Fruit fly (Drosophila melanogaster) whole organism, prepupa: ENCODE data around the gene CG10226.
A peak's percentile ranks its signal among the peaks of the same experiment; 100 is the strongest.

Experiments
- Blimp-1 ChIP-seq: fragments of 200-800 bp; sonication (Bioruptor generic); optimal IDR thresholded peaks from 3 replicates; lab custom pipeline; 2017; ENCODE audit warnings: missing biosample characterization, missing genetic modification characterization, mild to moderate bottlenecking, moderate library complexity, missing genetic modification reagents
- CG10631 ChIP-seq: fragments of 200-800 bp; sonication (Bioruptor generic); optimal IDR thresholded peaks from 2 replicates; lab custom pipeline; 2016; ENCODE audit warnings: missing biosample characterization, missing genetic modification characterization
- CG10669 ChIP-seq: fragments of 200-800 bp; sonication (Bioruptor generic); optimal IDR thresholded peaks from 3 replicates; lab custom pipeline; 2018; ENCODE audit warnings: missing biosample characterization, mild to moderate bottlenecking, missing genetic modification characterization, moderate library complexity
- CG11762 ChIP-seq: fragments of 200-800 bp; sonication (Bioruptor generic); optimal IDR thresholded peaks from 3 replicates; lab custom pipeline; 2016; ENCODE audit warnings: missing biosample characterization, missing genetic modification characterization; ENCODE audit not compliant: insufficient read depth
- CG15336 ChIP-seq: fragments of 200-800 bp; sonication (Bioruptor generic); IDR thresholded peaks from 2 replicates; pipeline ENCODE4 v1.3.6; 2022; ENCODE audit warnings: missing biosample characterization, missing genetic modification characterization
- CG16779 ChIP-seq: fragments of 200-800 bp; sonication (Bioruptor generic); optimal IDR thresholded peaks from 3 replicates; lab custom pipeline; 2017; ENCODE audit warnings: missing biosample characterization, mild to moderate bottlenecking, missing genetic modification characterization
- CG3032 ChIP-seq: fragments of 200-800 bp; optimal IDR thresholded peaks from 2 replicates; lab custom pipeline; 2019; ENCODE audit warnings: missing biosample characterization, mild to moderate bottlenecking, missing genetic modification characterization, moderate library complexity
- CG31627 ChIP-seq: fragments of 200-800 bp; sonication (Bioruptor generic); optimal IDR thresholded peaks from 3 replicates; lab custom pipeline; 2016; ENCODE audit warnings: missing biosample characterization, missing genetic modification characterization
- CG32006 ChIP-seq: fragments of 200-800 bp; sonication (Bioruptor generic); optimal IDR thresholded peaks from 3 replicates; lab custom pipeline; 2017; ENCODE audit warnings: missing biosample characterization, mild to moderate bottlenecking, missing genetic modification characterization
- CG34406 ChIP-seq: fragments of 200-800 bp; sonication (Bioruptor generic); optimal IDR thresholded peaks from 3 replicates; lab custom pipeline; 2016; ENCODE audit warnings: missing biosample characterization, missing genetic modification characterization
- CG3919 ChIP-seq: fragments of 200-800 bp; sonication (Bioruptor generic); optimal IDR thresholded peaks from 3 replicates; lab custom pipeline; 2016; ENCODE audit warnings: missing biosample characterization, missing genetic modification characterization
- CG4318 ChIP-seq: fragments of 200-800 bp; sonication (Bioruptor generic); optimal IDR thresholded peaks from 3 replicates; lab custom pipeline; 2017; ENCODE audit warnings: missing biosample characterization, mild to moderate bottlenecking, missing genetic modification characterization
- CG6792 ChIP-seq: fragments of 200-800 bp; sonication (Bioruptor generic); optimal IDR thresholded peaks from 3 replicates; lab custom pipeline; 2016; ENCODE audit warnings: missing biosample characterization, missing genetic modification characterization
- CG6808 ChIP-seq: fragments of 200-800 bp; sonication (Bioruptor generic); optimal IDR thresholded peaks from 3 replicates; lab custom pipeline; 2017; ENCODE audit warnings: missing biosample characterization, missing genetic modification characterization, mild to moderate bottlenecking, moderate library complexity, missing genetic modification reagents
- CG6854 ChIP-seq: fragments of 200-800 bp; sonication (Bioruptor generic); optimal IDR thresholded peaks from 2 replicates; lab custom pipeline; 2017; ENCODE audit warnings: missing biosample characterization, mild to moderate bottlenecking, missing genetic modification characterization
- CG7368 ChIP-seq: fragments of 200-800 bp; sonication (Bioruptor generic); optimal IDR thresholded peaks from 3 replicates; lab custom pipeline; 2016; ENCODE audit warnings: missing biosample characterization, missing genetic modification characterization
- CG8119 ChIP-seq: fragments of 200-800 bp; sonication (Bioruptor generic); IDR thresholded peaks from 3 replicates; pipeline ENCODE4 v1.3.6; 2022; ENCODE audit warnings: missing biosample characterization, missing genetic modification characterization
- Eip75B ChIP-seq: fragments of 200-800 bp; sonication (Bioruptor generic); optimal IDR thresholded peaks from 3 replicates; lab custom pipeline; 2016; ENCODE audit warnings: missing biosample characterization, missing genetic modification characterization
- Ets21C ChIP-seq: fragments of 200-800 bp; sonication (Bioruptor generic); optimal IDR thresholded peaks from 3 replicates; lab custom pipeline; 2016; ENCODE audit warnings: missing biosample characterization, missing genetic modification characterization
- Ets96B ChIP-seq: fragments of 200-800 bp; optimal IDR thresholded peaks from 2 replicates; lab custom pipeline; 2019; ENCODE audit warnings: missing biosample characterization, mild to moderate bottlenecking, missing genetic modification characterization, moderate library complexity
- Gug ChIP-seq: fragments of 200-800 bp; sonication (Bioruptor generic); IDR thresholded peaks from 2 replicates; pipeline ENCODE4 v1.3.6; 2022; ENCODE audit warnings: missing biosample characterization, missing genetic modification characterization
- Hr39 ChIP-seq: fragments of 200-800 bp; sonication (Bioruptor generic); optimal IDR thresholded peaks from 2 replicates; lab custom pipeline; 2016; ENCODE audit warnings: missing biosample characterization, missing genetic modification characterization
- Lpt ChIP-seq: fragments of 200-800 bp; sonication (Bioruptor generic); optimal IDR thresholded peaks from 3 replicates; lab custom pipeline; 2016; ENCODE audit warnings: missing biosample characterization, missing genetic modification characterization
- Smox ChIP-seq: fragments of 200-800 bp; sonication (Bioruptor generic); optimal IDR thresholded peaks from 3 replicates; lab custom pipeline; 2016; ENCODE audit warnings: missing biosample characterization, missing genetic modification characterization
- Sox14 ChIP-seq: fragments of 200-800 bp; sonication (Bioruptor generic); optimal IDR thresholded peaks from 3 replicates; lab custom pipeline; 2016; ENCODE audit warnings: missing biosample characterization, missing genetic modification characterization
- Sox15 ChIP-seq: fragments of 200-800 bp; sonication (Bioruptor generic); optimal IDR thresholded peaks from 3 replicates; lab custom pipeline; 2016; ENCODE audit warnings: missing biosample characterization, missing genetic modification characterization
- achi ChIP-seq: fragments of 200-800 bp; sonication (Bioruptor generic); optimal IDR thresholded peaks from 3 replicates; lab custom pipeline; 2016; ENCODE audit warnings: missing biosample characterization, missing genetic modification characterization
- acj6 ChIP-seq: fragments of 200-800 bp; sonication (Bioruptor generic); optimal IDR thresholded peaks from 3 replicates; lab custom pipeline; 2016; ENCODE audit warnings: missing biosample characterization, missing genetic modification characterization
- fd59A ChIP-seq: fragments of 200-800 bp; sonication (Bioruptor generic); optimal IDR thresholded peaks from 2 replicates; lab custom pipeline; 2017; ENCODE audit warnings: missing biosample characterization, mild to moderate bottlenecking, missing genetic modification characterization, missing genetic modification reagents
- fd85E ChIP-seq: fragments of 200-800 bp; sonication (Bioruptor generic); optimal IDR thresholded peaks from 3 replicates; lab custom pipeline; 2016; ENCODE audit warnings: missing biosample characterization, missing genetic modification characterization
- fkh ChIP-seq: fragments of 200-800 bp; sonication (Bioruptor generic); optimal IDR thresholded peaks from 3 replicates; lab custom pipeline; 2017; ENCODE audit warnings: missing biosample characterization, mild to moderate bottlenecking, missing genetic modification characterization, moderate library complexity
- lz ChIP-seq: fragments of 200-800 bp; sonication (Bioruptor generic); optimal IDR thresholded peaks from 3 replicates; lab custom pipeline; 2016; ENCODE audit warnings: missing biosample characterization, missing genetic modification characterization
- pdm3 ChIP-seq: fragments of 200-800 bp; sonication (Bioruptor generic); optimal IDR thresholded peaks from 3 replicates; lab custom pipeline; 2016; ENCODE audit warnings: missing biosample characterization, missing genetic modification characterization
- ss ChIP-seq, 2 experiments: fragments of 200-800 bp; sonication (Bioruptor generic); optimal IDR thresholded peaks; 2 replicates in 1 of 2; 3 replicates in 1 of 2; lab custom pipeline; 2017 to 2018; ENCODE audit warnings: mild to moderate bottlenecking in 2 of 2, missing biosample characterization in 2 of 2, missing genetic modification characterization in 2 of 2, moderate library complexity in 1 of 2
- svp ChIP-seq: fragments of 200-800 bp; sonication (Bioruptor generic); peaks from one replicate; lab custom pipeline; 2016; ENCODE audit warnings: missing biosample characterization, missing genetic modification characterization
- vri ChIP-seq: fragments of 200-800 bp; sonication (Bioruptor generic); optimal IDR thresholded peaks from 3 replicates; lab custom pipeline; 2016; ENCODE audit warnings: missing biosample characterization, mild to moderate bottlenecking, missing genetic modification characterization

Gene CG10226

dm6 chr3L:6262644-6263404, 23.0 kb upstream of the CG10226 start, which contains the start of gene Ldh (continued):
- peak; percentile 96 for TF ChIP-seq achi (GFP tag; lab: Kevin White, UChicago)
- TF ChIP-seq CG4318 (GFP tag; lab: Kevin White, UChicago) = peak; percentile 96
- peak; percentile 75 for TF ChIP-seq fkh (GFP tag; lab: Kevin White, UChicago)
- TF ChIP-seq Sox14 (GFP tag; lab: Kevin White, UChicago) = peak; percentile 95
- TF ChIP-seq CG6854 (GFP tag; lab: Kevin White, UChicago) = peak; percentile 96
- peak; percentile 71 for TF ChIP-seq fd85E (GFP tag; lab: Kevin White, UChicago)
- TF ChIP-seq CG31627 (GFP tag; lab: Kevin White, UChicago) = peak; percentile 95
- peak; percentile 97 for TF ChIP-seq Lpt
- peak; percentile 92 for TF ChIP-seq Hr39 (GFP tag; lab: Kevin White, UChicago)
- TF ChIP-seq CG10669 (GFP tag; lab: Kevin White, UChicago) = peak; percentile 89
- peak; percentile 80 for TF ChIP-seq CG6808 (GFP tag; lab: Kevin White, UChicago)
- TF ChIP-seq Sox15 (GFP tag; lab: Kevin White, UChicago) = peak; percentile 91
- TF ChIP-seq CG7368 (GFP tag; lab: Kevin White, UChicago) = peak; percentile 88
- TF ChIP-seq Blimp-1 = peak; percentile 89
- TF ChIP-seq CG3919 (GFP tag; lab: Kevin White, UChicago) = peak; percentile 95
- peak; percentile 94 for TF ChIP-seq CG10631 (GFP tag; lab: Kevin White, UChicago)
- TF ChIP-seq vri (GFP tag; lab: Kevin White, UChicago) = peak; percentile 93

dm6 chr3L:6262076-6262504, 22.2 kb upstream of the CG10226 start:
- TF ChIP-seq CG11762 (GFP tag; lab: Kevin White, UChicago) (no peak), CG3032 (tag; lab: Kevin White, UChicago) (no peak), Smox (GFP tag; lab: Kevin White, UChicago) (no peak), Eip75B (GFP tag; lab: Kevin White, UChicago) (no peak), Ets21C (no peak), Gug (GFP tag; lab: Robert Waterston, UW) (no peak), CG8119 (GFP tag; lab: Robert Waterston, UW) (no peak), CG32006 (GFP tag; lab: Kevin White, UChicago) (no peak), CG6792 (GFP tag; lab: Kevin White, UChicago) (no peak), CG16779 (tag; lab: Kevin White, UChicago) (no peak), CG34406 (GFP tag; lab: Kevin White, UChicago) (no peak), CG7368 (GFP tag; lab: Kevin White, UChicago) (no peak), svp (GFP tag; lab: Kevin White, UChicago) (no peak), Blimp-1 (no peak)

dm6 chr3L:6261230-6261629, 21.4 kb upstream of the CG10226 start:
- no peak for TF ChIP-seq CG34406 (GFP tag; lab: Kevin White, UChicago)
- TF ChIP-seq ss (GFP tag; optimal IDR thresholded peaks at IDR 0.05; lab: Kevin White, UChicago) = no peak
- TF ChIP-seq Ets21C = no peak
- no peak for TF ChIP-seq svp (GFP tag; lab: Kevin White, UChicago)
- TF ChIP-seq CG10669 (GFP tag; lab: Kevin White, UChicago) = no peak
- no peak for TF ChIP-seq CG10631 (GFP tag; lab: Kevin White, UChicago)
- TF ChIP-seq acj6 = no peak
- TF ChIP-seq CG15336 (GFP tag; lab: Robert Waterston, UW) = no peak
- TF ChIP-seq Eip75B (GFP tag; lab: Kevin White, UChicago) = no peak
- no peak for TF ChIP-seq CG3919 (GFP tag; lab: Kevin White, UChicago)
- TF ChIP-seq CG16779 (tag; lab: Kevin White, UChicago) = no peak
- no peak for TF ChIP-seq Sox14 (GFP tag; lab: Kevin White, UChicago)
- TF ChIP-seq Ets96B = no peak
- TF ChIP-seq CG8119 (GFP tag; lab: Robert Waterston, UW) = no peak
- no peak for TF ChIP-seq CG6854 (GFP tag; lab: Kevin White, UChicago)
- TF ChIP-seq Lpt = no peak
- TF ChIP-seq Blimp-1 = no peak
- TF ChIP-seq lz = no peak
- TF ChIP-seq fd59A (GFP tag; lab: Kevin White, UChicago) = no peak
- TF ChIP-seq pdm3 (GFP tag; lab: Kevin White, UChicago) = no peak
